Worm (Caenorhabditis elegans): Measurements from ENCODE around the gene cyn-16.

cyn-16 gene

ce11 chrII:11980110-11980509, 56.4 kb downstream of the cyn-16 start:
- TF ChIP-seq C34F6.9 (tag; optimal IDR thresholded peaks at IDR 0.05) (peak; percentile 89), F13H6.1 (tag; optimal IDR thresholded peaks at IDR 0.05) (peak; percentile 85), ceh-82 (tag; optimal IDR thresholded peaks at IDR 0.05) (peak; percentile 46), nhr-25 (tag; optimal IDR thresholded peaks at IDR 0.05) (peak; percentile 92), alr-1 (tag; optimal IDR thresholded peaks at IDR 0.05) (no peak), gmeb-1 (tag; optimal IDR thresholded peaks at IDR 0.05) (peak; percentile 85), R02D3.7 (tag; optimal IDR thresholded peaks at IDR 0.05) (peak; percentile 10), nhr-11 (tag; optimal IDR thresholded peaks at IDR 0.05) (no peak), ZK546.5 (tag; optimal IDR thresholded peaks at IDR 0.05) (peak; percentile 99), lsy-2 (tag; optimal IDR thresholded peaks at IDR 0.05) (peak; percentile 85 to 96), nhr-129 (tag; optimal IDR thresholded peaks at IDR 0.05) (peak; percentile 41), mdl-1 (tag; optimal IDR thresholded peaks at IDR 0.05) (peak; percentile 14 to 55), egl-27 (tag; optimal IDR thresholded peaks at IDR 0.05) (peak; percentile 72), elt-3 (tag; optimal IDR thresholded peaks at IDR 0.05) (no peak), unc-55 (GFP tag; optimal IDR thresholded peaks at IDR 0.05) (peak; percentile 89), skn-1 (tag; optimal IDR thresholded peaks at IDR 0.05) (no peak), sem-4 (tag; optimal IDR thresholded peaks at IDR 0.05) (peak; percentile 92), sma-9 (GFP tag; optimal IDR thresholded peaks at IDR 0.05) (no peak), sma-9 (tag; optimal IDR thresholded peaks at IDR 0.05) (no peak), unc-62 (GFP tag; optimal IDR thresholded peaks at IDR 0.05) (no peak), blmp-1 (tag; optimal IDR thresholded peaks at IDR 0.05; ENCODE audit: insufficient read depth) (peak; percentile 71), mbf-1 (tag; optimal IDR thresholded peaks at IDR 0.05) (no peak), nhr-237 (tag; optimal IDR thresholded peaks at IDR 0.05) (peak; percentile 24), lin-11 (tag; optimal IDR thresholded peaks at IDR 0.05) (peak; percentile 88), ztf-4 (tag; optimal IDR thresholded peaks at IDR 0.05) (peak; percentile 80), crh-2 (tag; optimal IDR thresholded peaks at IDR 0.05) (peak; percentile 93), nhr-6 (tag; optimal IDR thresholded peaks at IDR 0.05) (peak; percentile 93), zag-1 (tag; optimal IDR thresholded peaks at IDR 0.05) (no peak), lin-13 (GFP tag; optimal IDR thresholded peaks at IDR 0.05) (peak; percentile 93), nhr-77 (tag; optimal IDR thresholded peaks at IDR 0.05) (peak; percentile 80), aly-2 (tag; optimal IDR thresholded peaks at IDR 0.05) (no peak), unc-39 (tag; optimal IDR thresholded peaks at IDR 0.05) (no peak), nhr-10 (tag; optimal IDR thresholded peaks at IDR 0.05) (peak; percentile 17), nhr-23 (tag; optimal IDR thresholded peaks at IDR 0.05) (no peak), nhr-12 (tag; optimal IDR thresholded peaks at IDR 0.05) (no peak), nhr-21 (tag; optimal IDR thresholded peaks at IDR 0.05) (peak; percentile 90), ceh-16 (tag; optimal IDR thresholded peaks at IDR 0.05) (no peak), mab-5 (tag; optimal IDR thresholded peaks at IDR 0.05) (peak; percentile 81), snpc-4 (tag; optimal IDR thresholded peaks at IDR 0.05) (peak; percentile 58), Y55F3AM.14 (GFP tag; optimal IDR thresholded peaks at IDR 0.05) (no peak), fos-1 (tag; optimal IDR thresholded peaks at IDR 0.05) (peak; percentile 80), sma-3 (GFP tag; optimal IDR thresholded peaks at IDR 0.05) (peak; percentile 97)

- TF ChIP-seq lsy-2 (tag; optimal IDR thresholded peaks at IDR 0.05) (peak in 1 of 2 experiments; percentile 23), nhr-11 (tag; optimal IDR thresholded peaks at IDR 0.05) (no peak), zag-1 (tag; optimal IDR thresholded peaks at IDR 0.05) (peak; percentile 44), C34F6.9 (tag; optimal IDR thresholded peaks at IDR 0.05) (peak; percentile 77), nhr-77 (tag; optimal IDR thresholded peaks at IDR 0.05) (no peak), crh-2 (tag; optimal IDR thresholded peaks at IDR 0.05) (no peak), ama-1 (optimal IDR thresholded peaks at IDR 0.05) (peak; percentile 64), unc-55 (GFP tag; optimal IDR thresholded peaks at IDR 0.05) (peak; percentile 23)
Measured at ce11 chrII:11979449-11980095, 57.0 kb downstream of the cyn-16 start, which contains the start of the genes ash-2 and Y17G7B.20. Gene ash-2 (plus strand): TSS chrII:11979838. Gene Y17G7B.20 (minus strand): TSS chrII:11979844.
